Worm (Caenorhabditis elegans) whole organism, L2 larva: ENCODE measurements around the gene C07H4.1.

Experiments used
- ama-1 ChIP-seq: fragments of 150-350 bp; optimal IDR thresholded peaks from 2 replicates; lab custom pipeline; 2018; ENCODE audit warnings: inconsistent platforms
- ceh-82 ChIP-seq: fragments of 150-350 bp; optimal IDR thresholded peaks from 2 replicates; lab custom pipeline; 2014; ENCODE audit warnings: missing biosample characterization, missing genetic modification characterization
- lsy-2 ChIP-seq, 2 experiments: fragments of 150-350 bp in 1 of 2; sonication (generic microtip) in 1 of 2; optimal IDR thresholded peaks; 2 replicates each; lab custom pipeline; 2014 to 2017; ENCODE audit warnings: missing biosample characterization in 2 of 2, missing genetic modification characterization in 2 of 2
- nhr-12 ChIP-seq: fragments of 150-350 bp; optimal IDR thresholded peaks from 2 replicates; lab custom pipeline; 2014; ENCODE audit warnings: missing biosample characterization, missing genetic modification characterization
- nhr-21 ChIP-seq: fragments of 150-350 bp; optimal IDR thresholded peaks from 2 replicates; lab custom pipeline; 2014; ENCODE audit warnings: missing biosample characterization, missing genetic modification characterization
- nhr-237 ChIP-seq: fragments of 150-350 bp; optimal IDR thresholded peaks from 2 replicates; lab custom pipeline; 2014; ENCODE audit warnings: missing biosample characterization, missing genetic modification characterization
- nhr-77 ChIP-seq: fragments of 150-350 bp; optimal IDR thresholded peaks from 2 replicates; lab custom pipeline; 2014; ENCODE audit warnings: missing biosample characterization, missing genetic modification characterization
- sma-9 ChIP-seq, 2 experiments: fragments of 150-350 bp in 1 of 2; sonication (generic microtip) in 1 of 2; optimal IDR thresholded peaks; 2 replicates each; lab custom pipeline; 2014 to 2016; ENCODE audit warnings: missing genetic modification characterization in 2 of 2, mild to moderate bottlenecking in 1 of 2, missing biosample characterization in 1 of 2, missing compliant biosample characterization in 1 of 2, missing genetic modification reagents in 1 of 2, moderate library complexity in 1 of 2
- ztf-4 ChIP-seq: fragments of 150-350 bp; optimal IDR thresholded peaks from 2 replicates; lab custom pipeline; 2014; ENCODE audit warnings: missing biosample characterization, missing genetic modification characterization

DNA sequence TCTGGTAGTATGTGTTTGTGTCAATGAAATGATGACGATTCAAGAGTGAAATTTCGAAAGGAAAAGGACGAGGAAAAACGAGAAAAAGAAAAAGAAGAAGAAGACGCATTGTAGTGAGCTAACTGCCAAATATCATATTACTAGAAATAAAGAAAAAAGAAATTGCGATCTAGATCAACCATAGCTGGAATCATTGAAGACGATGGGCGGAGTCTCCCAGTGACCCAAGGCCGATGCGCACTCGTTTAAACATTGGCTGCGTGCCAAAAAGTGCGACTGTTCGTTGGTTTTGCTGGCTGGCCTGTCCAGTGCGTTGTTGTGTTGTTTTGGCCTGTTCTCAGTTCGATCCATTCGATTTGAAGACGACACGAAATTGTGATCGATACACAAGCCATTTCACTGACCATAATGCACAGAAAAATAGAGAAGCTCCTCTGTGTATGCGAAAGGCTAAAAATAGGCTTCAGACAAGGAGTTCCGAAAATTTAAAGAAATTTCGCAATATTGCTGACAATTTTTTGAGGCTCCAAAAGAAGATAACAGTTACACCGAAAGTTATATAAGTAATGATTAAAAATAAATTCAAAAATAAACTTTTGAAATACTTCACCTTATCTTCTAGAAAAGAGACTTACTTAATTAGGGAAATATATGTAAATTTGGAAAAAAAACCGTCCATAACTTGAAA lies 31.1 kb downstream of the C07H4.1 start:
- TF ChIP-seq nhr-77: no peak
- TF ChIP-seq nhr-237 (tag; lab: Kevin White, UChicago): no peak
- TF ChIP-seq ztf-4 (tag; lab: Kevin White, UChicago): no peak
- TF ChIP-seq nhr-12 (tag; lab: Kevin White, UChicago): no peak
- TF ChIP-seq lsy-2 (tag; optimal IDR thresholded peaks at IDR 0.05; lab: Kevin White, UChicago): no peak
- TF ChIP-seq ama-1: no peak
- TF ChIP-seq nhr-21 (tag; lab: Kevin White, UChicago): no peak
- TF ChIP-seq sma-9 (GFP tag; optimal IDR thresholded peaks at IDR 0.05; lab: Kevin White, UChicago): no peak
- TF ChIP-seq sma-9 (tag; optimal IDR thresholded peaks at IDR 0.05; lab: Kevin White, UChicago): no peak
- no peak for TF ChIP-seq ceh-82 (tag; lab: Kevin White, UChicago)
